Fruit fly (Drosophila melanogaster) whole organism: ENCODE measurements around the gene Gal.

Experiments used
- Dll ChIP-seq: fragments of >200 bp; optimal IDR thresholded peaks from 2 replicates; lab custom pipeline; 2017
- EcR ChIP-seq, 2 experiments: fragments of >200 bp; optimal IDR thresholded peaks; 2 replicates each; lab custom pipeline; 2017; ENCODE audit warnings: missing biosample characterization in 2 of 2, missing genetic modification characterization in 2 of 2, missing genetic modification reagents in 2 of 2
- pan ChIP-seq: fragments of >200 bp; optimal IDR thresholded peaks from 2 replicates; lab custom pipeline; 2017
- psq ChIP-seq: fragments of >200 bp; optimal IDR thresholded peaks from 2 replicates; lab custom pipeline; 2017

- no peak for TF ChIP-seq Dll (lab: Kevin White, UChicago)
- no peak for TF ChIP-seq pan (lab: Kevin White, UChicago)
- no peak for TF ChIP-seq psq (lab: Kevin White, UChicago)
- TF ChIP-seq EcR (GFP tag; optimal IDR thresholded peaks at IDR 0.05; lab: Kevin White, UChicago) = no peak
These were observed 6.6 kb downstream of the Gal start, which contains the start of gene Tsp26A for dm6 chr2L:6000065-6000464.
